Fruit fly (Drosophila melanogaster) whole organism, wandering third instar larva: Measurements from ENCODE around the gene nol.

Experiments used
- Abd-B ChIP-seq: fragments of >200 bp; optimal IDR thresholded peaks from 2 replicates; lab custom pipeline; 2017; ENCODE audit warnings: missing biosample characterization, missing genetic modification characterization
- Hr78 ChIP-seq: fragments of >200 bp; optimal IDR thresholded peaks from 2 replicates; lab custom pipeline; 2017; ENCODE audit warnings: missing biosample characterization, missing genetic modification characterization
- Sp1 ChIP-seq: fragments of 200-800 bp; sonication (Bioruptor generic); optimal IDR thresholded peaks from 3 replicates; lab custom pipeline; 2019; ENCODE audit warnings: missing biosample characterization, mild to moderate bottlenecking, missing genetic modification characterization, moderate library complexity
- dl ChIP-seq, 2 experiments: fragments of 175-275, 200-275 bp in 1 of 2; fragments of 200-275 bp in 1 of 2; sonication (Bioruptor generic); optimal IDR thresholded peaks; lab custom pipeline; 2018; ENCODE audit warnings: mild to moderate bottlenecking in 2 of 2, missing biosample characterization in 2 of 2, missing genetic modification characterization in 2 of 2, moderate library complexity in 2 of 2; ENCODE audit not compliant: partially characterized antibody in 2 of 2, insufficient read depth in 1 of 2
- dmrt93B ChIP-seq: fragments of 200-800 bp; sonication (Bioruptor generic); optimal IDR thresholded peaks from 2 replicates; lab custom pipeline; 2018; ENCODE audit warnings: missing biosample characterization, mild to moderate bottlenecking, missing genetic modification characterization
- ey ChIP-seq: fragments of 200-800 bp; sonication (Bioruptor generic); optimal IDR thresholded peaks from 2 replicates; lab custom pipeline; 2016; ENCODE audit warnings: missing biosample characterization, missing genetic modification characterization
- psq ChIP-seq: fragments of 200-800 bp; sonication (Bioruptor generic); optimal IDR thresholded peaks from 3 replicates; lab custom pipeline; 2017; ENCODE audit warnings: missing biosample characterization, mild to moderate bottlenecking, missing genetic modification characterization, moderate library complexity
- sv ChIP-seq: fragments of 200-800 bp; sonication (Bioruptor generic); optimal IDR thresholded peaks from 3 replicates; lab custom pipeline; 2016; ENCODE audit warnings: missing biosample characterization, missing genetic modification characterization
- usp ChIP-seq: fragments of >200 bp; optimal IDR thresholded peaks from 2 replicates; lab custom pipeline; 2017; ENCODE audit warnings: missing biosample characterization, missing genetic modification characterization

DNA sequence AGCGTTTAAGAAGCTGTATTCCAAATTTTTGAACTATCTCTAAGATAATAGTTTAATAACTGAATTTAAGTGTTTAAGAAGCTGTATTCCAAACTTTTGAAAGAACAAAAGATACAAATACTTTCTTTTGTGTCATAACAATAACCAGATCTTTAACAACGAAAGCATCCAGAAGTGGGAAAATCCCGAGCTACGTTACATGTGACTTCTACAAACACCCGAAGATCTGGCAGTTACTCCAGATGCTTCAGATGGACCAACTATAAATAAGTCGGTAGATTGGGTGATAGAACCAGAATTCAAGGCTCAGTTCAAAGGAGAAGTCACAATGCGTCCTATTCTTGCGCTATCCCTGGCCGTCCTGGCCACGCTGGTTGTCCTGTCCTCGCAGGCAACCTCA, 22.7 kb upstream of the nol start, which contains the start of gene CG12522:
- TF ChIP-seq Abd-B (GFP tag; lab: Kevin White, UChicago) (no peak), usp (GFP tag; lab: Kevin White, UChicago) (no peak), Hr78 (GFP tag; lab: Kevin White, UChicago) (no peak), dmrt93B (GFP tag; lab: Kevin White, UChicago) (no peak), psq (GFP tag; lab: Kevin White, UChicago) (no peak), ey (GFP tag; lab: Kevin White, UChicago) (no peak), sv (GFP tag; lab: Kevin White, UChicago) (no peak), dl (GFP tag; optimal IDR thresholded peaks at IDR 0.05; lab: Kevin White, UChicago; ENCODE audit: insufficient read depth in 1 of 2, partially characterized antibody in 2 of 2) (no peak), Sp1 (GFP tag; lab: Kevin White, UChicago) (no peak)
